Fruit fly (Drosophila melanogaster) whole organism, wandering third instar larva: ENCODE results near the gene Tsen2.

Experiments
- Abd-B ChIP-seq: fragments of >200 bp; optimal IDR thresholded peaks from 2 replicates; lab custom pipeline; 2017; ENCODE audit warnings: missing biosample characterization, missing genetic modification characterization
- N ChIP-seq: fragments of >200 bp; optimal IDR thresholded peaks from 2 replicates; lab custom pipeline; 2018; ENCODE audit warnings: missing biosample characterization, missing external identifiers, missing genetic modification characterization
- OdsH ChIP-seq: fragments of 200-800 bp; sonication (Bioruptor generic); optimal IDR thresholded peaks from 2 replicates; lab custom pipeline; 2016; ENCODE audit warnings: missing biosample characterization, mild to moderate bottlenecking, missing genetic modification characterization
- ey ChIP-seq: fragments of 200-800 bp; sonication (Bioruptor generic); optimal IDR thresholded peaks from 2 replicates; lab custom pipeline; 2016; ENCODE audit warnings: missing biosample characterization, missing genetic modification characterization
- jim ChIP-seq: fragments of 175-275, 200-325 bp; sonication (Bioruptor generic); optimal IDR thresholded peaks from 2 replicates; lab custom pipeline; 2016; ENCODE audit warnings: missing biosample characterization, mild to moderate bottlenecking, missing genetic modification characterization
- sv ChIP-seq: fragments of 200-800 bp; sonication (Bioruptor generic); optimal IDR thresholded peaks from 3 replicates; lab custom pipeline; 2016; ENCODE audit warnings: missing biosample characterization, missing genetic modification characterization

DNA sequence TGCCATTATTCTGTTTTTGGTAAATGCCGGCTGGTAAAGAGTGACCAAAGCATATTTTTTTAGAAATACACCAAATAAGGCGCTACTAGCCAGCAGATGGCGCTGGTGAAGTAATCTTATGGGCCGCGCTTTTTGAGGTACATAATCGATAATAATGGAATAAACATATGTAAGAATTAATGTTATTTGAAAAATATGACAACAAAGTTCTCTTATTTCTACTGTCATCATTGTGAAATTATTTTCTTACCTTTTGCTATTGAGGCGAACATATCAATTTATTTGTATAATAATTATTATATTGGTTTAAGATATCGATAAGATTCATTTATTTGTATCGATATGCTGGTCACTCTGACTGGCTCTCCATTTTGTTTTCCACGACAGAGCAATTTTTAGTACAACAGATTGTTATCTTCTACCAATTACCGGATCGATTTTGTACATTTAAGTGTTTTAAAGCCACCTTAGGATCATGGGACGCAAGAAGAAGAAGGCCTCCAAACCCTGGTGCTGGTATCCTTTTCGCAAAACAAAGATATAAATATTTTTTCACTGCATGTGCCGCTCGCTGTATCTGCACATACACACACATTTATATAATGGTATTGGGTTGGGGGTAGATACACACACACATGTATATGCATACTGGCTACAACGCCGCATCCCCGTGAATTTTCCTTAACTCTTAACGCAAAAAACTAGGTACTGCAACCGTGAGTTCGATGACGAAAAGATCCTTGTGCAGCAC is 13.7 kb downstream of the Tsen2 start, which contains the start of the genes LSm7 and BuGZ:
- no peak for TF ChIP-seq Abd-B (GFP tag; lab: Kevin White, UChicago)
- TF ChIP-seq jim (GFP tag; lab: Kevin White, UChicago) = no peak
- no peak for TF ChIP-seq ey (GFP tag; lab: Kevin White, UChicago)
- TF ChIP-seq OdsH (GFP tag; lab: Kevin White, UChicago) = no peak
- no peak for TF ChIP-seq N (GFP tag; lab: Kevin White, UChicago)
- TF ChIP-seq sv = no peak
